Fruit fly (Drosophila melanogaster) Kc167 (cell line): ENCODE measurements around the gene grn.

Experiments
- Myc ChIP-seq: fragments of >200 bp; optimal IDR thresholded peaks from 2 replicates; lab custom pipeline; 2017; ENCODE audit warnings: missing external identifiers
- Sin3A ChIP-seq: fragments of >200 bp; optimal IDR thresholded peaks from 2 replicates; lab custom pipeline; 2018; ENCODE audit warnings: missing external identifiers
- h ChIP-seq: fragments of >200 bp; optimal IDR thresholded peaks from 3 replicates; lab custom pipeline; 2018; ENCODE audit warnings: missing external identifiers
- insv ChIP-seq: fragments of >200 bp; optimal IDR thresholded peaks from 3 replicates; lab custom pipeline; 2018; ENCODE audit warnings: missing external identifiers
- psq ChIP-seq: fragments of >200 bp; optimal IDR thresholded peaks from 2 replicates; lab custom pipeline; 2017; ENCODE audit warnings: missing external identifiers
- ttk ChIP-seq: sonication (Bioruptor generic); optimal IDR thresholded peaks from 2 replicates; lab custom pipeline; 2017; ENCODE audit warnings: missing external identifiers

The grn gene

dm6 chr3R:8153958-8154606 lies 27.2 kb downstream of the grn start:
- TF ChIP-seq h (lab: Kevin White, UChicago) (no peak), Sin3A (no peak), ttk (lab: Kevin White, UChicago) (no peak), insv (lab: Kevin White, UChicago) (no peak), Myc (lab: Kevin White, UChicago) (no peak), psq (lab: Kevin White, UChicago) (no peak)

DNA sequence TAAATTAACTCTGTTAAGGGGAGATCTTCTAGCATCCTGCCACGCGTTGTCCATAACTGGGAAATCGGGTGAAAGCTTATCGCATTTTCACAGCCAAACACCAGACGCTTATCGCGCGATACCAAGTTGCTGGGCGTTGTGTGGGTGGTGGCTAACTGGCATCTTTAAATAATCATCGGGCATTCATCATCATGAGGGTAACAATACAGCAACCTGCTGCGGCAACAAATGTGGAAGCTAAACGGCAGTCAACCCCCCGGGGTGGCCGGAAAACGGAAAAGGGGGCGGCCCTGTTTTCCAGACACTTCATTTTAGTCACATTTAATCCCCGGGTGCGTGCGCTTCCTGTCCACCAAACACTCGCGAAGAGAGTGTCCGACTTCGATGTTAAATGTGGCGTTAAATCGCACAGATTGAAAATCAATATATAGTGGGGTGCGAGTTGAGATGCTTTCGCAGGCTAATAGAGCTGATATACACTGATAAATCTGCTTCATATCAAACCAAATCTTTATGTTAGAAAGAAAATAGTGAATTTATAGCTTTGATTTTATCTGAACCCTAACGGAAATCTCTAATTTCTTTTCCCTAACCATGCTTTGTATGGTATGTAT lies 28.6 kb downstream of the grn start:
- TF ChIP-seq Myc (lab: Kevin White, UChicago), result no peak

- TF ChIP-seq h (lab: Kevin White, UChicago) (no peak), insv (lab: Kevin White, UChicago) (no peak), Sin3A (no peak), psq (lab: Kevin White, UChicago) (no peak), ttk (lab: Kevin White, UChicago) (no peak), Myc (lab: Kevin White, UChicago) (no peak)
Observed at dm6 chr3R:8151163-8151562, 30.1 kb downstream of the grn start.

dm6 chr3R:8149995-8150394 lies 31.2 kb downstream of the grn start:
- TF ChIP-seq h (lab: Kevin White, UChicago), result no peak
- no peak for TF ChIP-seq psq (lab: Kevin White, UChicago)
- no peak for TF ChIP-seq Sin3A
- TF ChIP-seq ttk (lab: Kevin White, UChicago), result no peak
- no peak for TF ChIP-seq insv (lab: Kevin White, UChicago)
- TF ChIP-seq Myc (lab: Kevin White, UChicago), result no peak

DNA sequence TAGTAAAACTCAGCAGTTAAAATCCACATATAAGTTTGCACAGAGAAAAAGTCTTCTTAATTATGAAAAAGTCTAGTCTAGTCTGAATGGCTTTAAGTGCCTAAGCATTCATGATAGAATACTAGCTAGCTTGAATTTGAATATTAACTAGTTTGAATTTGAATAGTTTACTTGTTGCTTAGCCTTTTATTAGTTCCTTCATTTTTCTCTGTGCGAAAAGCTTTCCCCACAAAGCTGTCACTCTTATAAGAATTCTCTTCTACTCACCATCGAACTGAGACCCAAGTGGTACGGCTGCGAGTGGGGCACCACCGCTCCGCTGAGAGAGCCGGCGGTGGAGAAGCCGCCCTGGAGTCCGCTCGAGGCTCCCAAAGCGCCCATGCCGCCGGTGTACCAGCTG lies 32.2 kb downstream of the grn start:
- TF ChIP-seq psq (lab: Kevin White, UChicago) (no peak), Myc (lab: Kevin White, UChicago) (no peak), Sin3A (no peak), h (lab: Kevin White, UChicago) (no peak), ttk (lab: Kevin White, UChicago) (no peak)

- TF ChIP-seq psq (lab: Kevin White, UChicago), result no peak
- TF ChIP-seq Sin3A, result no peak
- no peak for TF ChIP-seq h (lab: Kevin White, UChicago)
- TF ChIP-seq Myc (lab: Kevin White, UChicago), result no peak
- no peak for TF ChIP-seq ttk (lab: Kevin White, UChicago)
Observed at dm6 chr3R:8146892-8147384, 34.3 kb downstream of the grn start.

dm6 chr3R:8145764-8146163 lies 35.5 kb downstream of the grn start:
- TF ChIP-seq insv (lab: Kevin White, UChicago), result no peak
- TF ChIP-seq Sin3A, result no peak
- TF ChIP-seq h (lab: Kevin White, UChicago), result no peak
- TF ChIP-seq Myc (lab: Kevin White, UChicago), result no peak
- TF ChIP-seq ttk (lab: Kevin White, UChicago), result no peak
- no peak for TF ChIP-seq psq (lab: Kevin White, UChicago)

dm6 chr3R:8142113-8142512 lies 39.1 kb downstream of the grn start:
- TF ChIP-seq h (lab: Kevin White, UChicago) (no peak), Myc (lab: Kevin White, UChicago) (no peak), Sin3A (no peak), insv (lab: Kevin White, UChicago) (no peak), ttk (lab: Kevin White, UChicago) (no peak)

DNA sequence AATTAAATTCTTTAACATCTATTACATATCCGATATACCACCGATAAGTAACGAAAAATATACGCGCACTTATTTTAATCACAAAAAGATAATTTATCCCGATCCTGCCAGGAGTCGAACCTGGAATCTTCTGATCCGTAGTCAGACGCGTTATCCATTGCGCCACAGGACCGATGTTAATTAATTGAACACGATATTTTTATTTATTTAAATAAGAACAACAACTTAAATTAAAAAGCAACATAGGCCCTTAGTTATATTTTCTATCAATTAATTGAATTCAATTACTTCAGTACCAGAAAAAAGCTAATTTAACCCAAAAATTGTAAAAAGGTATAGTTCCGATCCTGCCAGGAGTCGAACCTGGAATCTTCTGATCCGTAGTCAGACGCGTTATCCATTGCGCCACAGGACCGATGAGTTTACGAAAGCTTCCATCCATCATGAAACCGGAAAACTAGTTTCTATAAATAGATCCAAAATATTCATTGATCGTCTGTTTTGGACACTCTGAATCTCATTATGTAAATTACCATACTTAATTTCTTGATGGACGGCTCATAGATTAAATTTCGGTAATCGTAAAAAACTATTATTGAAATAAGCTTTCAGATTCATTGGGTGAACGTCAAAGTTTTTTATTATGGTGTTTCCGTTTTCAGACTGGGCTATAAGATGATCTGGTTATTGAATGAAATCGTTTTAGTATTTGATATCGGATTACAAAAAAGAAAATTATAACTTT lies 40.4 kb downstream of the grn start:
- TF ChIP-seq ttk (lab: Kevin White, UChicago), result no peak
- TF ChIP-seq h (lab: Kevin White, UChicago), result no peak

dm6 chr3R:8139854-8140402 lies 41.3 kb downstream of the grn start:
- TF ChIP-seq insv (lab: Kevin White, UChicago), result no peak
- no peak for TF ChIP-seq Sin3A
- TF ChIP-seq Myc (lab: Kevin White, UChicago), result no peak
- no peak for TF ChIP-seq ttk (lab: Kevin White, UChicago)
- no peak for TF ChIP-seq h (lab: Kevin White, UChicago)

DNA sequence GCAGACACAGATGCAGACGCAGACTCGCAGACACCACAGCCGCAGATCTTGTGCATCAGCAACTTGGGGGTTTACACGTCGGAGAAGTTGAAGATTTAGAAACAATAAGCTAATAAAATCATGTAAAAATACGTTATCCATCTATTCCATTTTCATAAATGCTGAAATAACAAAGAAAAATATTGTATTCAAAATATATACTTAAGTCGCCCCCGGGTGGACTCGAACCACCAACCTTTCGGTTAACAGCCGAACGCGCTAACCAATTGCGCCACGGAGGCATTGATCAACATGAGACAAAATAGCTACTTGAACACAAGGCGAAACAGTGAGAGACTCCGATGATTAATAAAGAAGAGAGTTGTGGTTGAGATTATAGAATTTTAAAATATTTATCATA lies 41.9 kb downstream of the grn start:
- TF ChIP-seq psq (lab: Kevin White, UChicago), result no peak
- no peak for TF ChIP-seq h (lab: Kevin White, UChicago)
- TF ChIP-seq ttk (lab: Kevin White, UChicago), result no peak
- TF ChIP-seq Myc (lab: Kevin White, UChicago), result no peak
- no peak for TF ChIP-seq Sin3A

DNA sequence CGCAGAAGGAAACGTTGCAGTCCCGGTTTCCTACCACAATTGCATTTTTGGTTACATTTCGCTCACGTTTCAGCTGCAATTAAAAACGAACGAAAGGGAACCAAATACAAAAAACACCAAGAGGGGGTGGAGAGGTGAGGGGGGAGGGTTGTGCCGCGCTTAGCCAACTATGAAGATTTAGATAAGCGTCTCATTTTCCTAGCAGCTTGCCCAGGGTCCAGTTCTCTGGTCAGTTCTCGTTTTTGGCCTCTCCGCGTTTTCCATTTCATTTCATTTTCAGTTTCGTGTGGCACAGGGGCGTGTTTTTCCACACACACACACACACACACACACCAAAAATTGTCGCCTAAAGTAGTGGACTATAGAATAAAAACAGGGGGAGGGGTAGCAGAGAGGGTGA lies 43.1 kb downstream of the grn start:
- TF ChIP-seq Sin3A (no peak), psq (lab: Kevin White, UChicago) (no peak), ttk (lab: Kevin White, UChicago) (no peak), h (lab: Kevin White, UChicago) (no peak), Myc (lab: Kevin White, UChicago) (no peak), insv (lab: Kevin White, UChicago) (no peak)
